Fruit fly (Drosophila melanogaster): ENCODE measurements around the gene Uch-L5.

Uch-L5 gene

DNA sequence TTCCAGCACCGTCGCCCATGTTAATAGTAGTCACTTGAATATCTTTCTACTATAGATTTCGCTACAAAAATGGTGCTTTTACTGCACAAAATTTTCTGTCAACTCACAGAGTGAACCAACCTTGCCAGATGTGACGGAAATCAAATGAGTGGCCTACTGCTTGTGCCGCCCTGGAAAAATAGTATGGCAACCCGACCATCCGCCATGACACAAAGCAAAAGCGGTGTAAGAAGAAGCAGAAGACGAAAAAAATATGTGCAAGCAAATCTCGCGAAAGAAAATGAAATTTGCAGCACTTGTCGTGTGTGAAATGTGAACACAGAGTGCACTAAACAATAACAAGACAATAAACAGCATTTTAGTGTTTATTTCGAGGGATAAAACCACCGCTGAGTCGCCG is at the start of gene Uch-L5, which contains the start of gene Jarid2 (continued):
- TF ChIP-seq p53 (GFP tag; optimal IDR thresholded peaks at IDR 0.05) (peak; percentile 55), ap (GFP tag; IDR thresholded peaks at IDR 0.05) (no peak), MBD-R2 (GFP tag; IDR thresholded peaks at IDR 0.05) (peak; percentile 95), CG6254 (GFP tag; optimal IDR thresholded peaks at IDR 0.05) (no peak), sens (GFP tag) (peak; percentile 88), CG7786 (GFP tag; optimal IDR thresholded peaks at IDR 0.05) (peak; percentile 58), hb (GFP tag; IDR thresholded peaks at IDR 0.05; ENCODE audit: partially characterized antibody) (no peak), Fer2 (tag; optimal IDR thresholded peaks at IDR 0.05) (no peak), D19A (tag; optimal IDR thresholded peaks at IDR 0.05) (no peak), CG34376 (GFP tag; optimal IDR thresholded peaks at IDR 0.05) (peak; percentile 42), fd102C (GFP tag; optimal IDR thresholded peaks at IDR 0.05) (no peak), sna (GFP tag; IDR thresholded peaks at IDR 0.05; ENCODE audit: partially characterized antibody) (no peak), CkIIα-i1 (GFP tag; IDR thresholded peaks at IDR 0.05) (no peak), CG12071 (GFP tag; optimal IDR thresholded peaks at IDR 0.05) (no peak), ham (GFP tag; IDR thresholded peaks at IDR 0.05) (no peak), NC2β (GFP tag; optimal IDR thresholded peaks at IDR 0.05) (peak; percentile 77), CG3847 (GFP tag; IDR thresholded peaks at IDR 0.05) (peak; percentile 86), cas (GFP tag; IDR thresholded peaks at IDR 0.05) (no peak), sqz (GFP tag; optimal IDR thresholded peaks at IDR 0.05) (peak; percentile 77), Atf-2 (GFP tag; optimal IDR thresholded peaks at IDR 0.05) (peak; percentile 9), CG42726 (GFP tag; IDR thresholded peaks at IDR 0.05; ENCODE audit: partially characterized antibody) (peak; percentile 67), Hmx (GFP tag; optimal IDR thresholded peaks at IDR 0.05) (no peak), CTCF (GFP tag; optimal IDR thresholded peaks at IDR 0.05) (peak; percentile 59), CG7987 (GFP tag; optimal IDR thresholded peaks at IDR 0.05) (peak; percentile 72), Fer1 (GFP tag; optimal IDR thresholded peaks at IDR 0.05) (peak; percentile 44), gcm2 (GFP tag; optimal IDR thresholded peaks at IDR 0.05) (no peak), caup (GFP tag; optimal IDR thresholded peaks at IDR 0.05; ENCODE audit: severe bottlenecking) (peak; percentile 37), CG11398 (GFP tag; optimal IDR thresholded peaks at IDR 0.05) (peak; percentile 63), Pdp1 (GFP tag; optimal IDR thresholded peaks at IDR 0.05) (peak; percentile 47 to 54), CG31224 (GFP tag; IDR thresholded peaks at IDR 0.05) (no peak), CG3065 (GFP tag; optimal IDR thresholded peaks at IDR 0.05) (no peak), CG17359 (tag; optimal IDR thresholded peaks at IDR 0.05) (peak; percentile 11), gsb (GFP tag; IDR thresholded peaks at IDR 0.05) (no peak), ranshi (GFP tag; IDR thresholded peaks at IDR 0.05) (peak; percentile 37; the same call in 1 of the 2 replicates), CG10366 (GFP tag; IDR thresholded peaks at IDR 0.05) (no peak), Nf-YA (GFP tag; IDR thresholded peaks at IDR 0.05) (no peak), CG11085 (GFP tag; IDR thresholded peaks at IDR 0.05) (no peak), Myb (GFP tag; optimal IDR thresholded peaks at IDR 0.05) (peak; percentile 63), CG6272 (GFP tag; IDR thresholded peaks at IDR 0.05) (no peak), Bteb2 (GFP tag; optimal IDR thresholded peaks at IDR 0.05) (no peak), H15 (GFP tag; IDR thresholded peaks at IDR 0.05) (0 out of 3 replicates have a peak, but pooled peaks have one; percentile 40), twi (tag; optimal IDR thresholded peaks at IDR 0.05) (peak; percentile 25), HmgZ (tag; optimal IDR thresholded peaks at IDR 0.05) (peak; percentile 63), CG5180 (GFP tag; optimal IDR thresholded peaks at IDR 0.05) (no peak), repo (GFP tag; optimal IDR thresholded peaks at IDR 0.05) (peak; percentile 61), lov (optimal IDR thresholded peaks at IDR 0.05) (no peak), lov (GFP tag; IDR thresholded peaks at IDR 0.05) (no peak), CG18599 (GFP tag; optimal IDR thresholded peaks at IDR 0.05) (no peak), CG8388 (GFP tag; optimal IDR thresholded peaks at IDR 0.05) (no peak), Oli (tag; optimal IDR thresholded peaks at IDR 0.05) (no peak), NK7.1 (GFP tag; optimal IDR thresholded peaks at IDR 0.05) (no peak), Fer3 (tag; optimal IDR thresholded peaks at IDR 0.05) (no peak)
